Worm (Caenorhabditis elegans) whole organism, L3 larva: ENCODE measurements around the gene idpa-2.

Experiments used
- lin-39 ChIP-seq: fragments of 150-350 bp; optimal IDR thresholded peaks from 2 replicates; lab custom pipeline; 2018; ENCODE audit warnings: missing biosample characterization, missing genetic modification reagents, missing genetic modification characterization
- mdl-1 ChIP-seq: fragments of 150-350 bp; optimal IDR thresholded peaks from 2 replicates; lab custom pipeline; 2014; ENCODE audit warnings: missing biosample characterization, missing genetic modification characterization
- nhr-11 ChIP-seq: fragments of 150-350 bp; optimal IDR thresholded peaks from 2 replicates; lab custom pipeline; 2014; ENCODE audit warnings: missing biosample characterization, missing genetic modification characterization
- nhr-23 ChIP-seq: fragments of 150-350 bp; optimal IDR thresholded peaks from 2 replicates; lab custom pipeline; 2014; ENCODE audit warnings: missing biosample characterization, missing genetic modification reagents, missing genetic modification characterization
- snpc-4 ChIP-seq: fragments of 150-350 bp; optimal IDR thresholded peaks from 2 replicates; lab custom pipeline; 2014; ENCODE audit warnings: missing biosample characterization, missing genetic modification characterization
- ztf-4 ChIP-seq: fragments of 150-350 bp; optimal IDR thresholded peaks from 2 replicates; lab custom pipeline; 2014; ENCODE audit warnings: missing biosample characterization, missing genetic modification characterization

DNA sequence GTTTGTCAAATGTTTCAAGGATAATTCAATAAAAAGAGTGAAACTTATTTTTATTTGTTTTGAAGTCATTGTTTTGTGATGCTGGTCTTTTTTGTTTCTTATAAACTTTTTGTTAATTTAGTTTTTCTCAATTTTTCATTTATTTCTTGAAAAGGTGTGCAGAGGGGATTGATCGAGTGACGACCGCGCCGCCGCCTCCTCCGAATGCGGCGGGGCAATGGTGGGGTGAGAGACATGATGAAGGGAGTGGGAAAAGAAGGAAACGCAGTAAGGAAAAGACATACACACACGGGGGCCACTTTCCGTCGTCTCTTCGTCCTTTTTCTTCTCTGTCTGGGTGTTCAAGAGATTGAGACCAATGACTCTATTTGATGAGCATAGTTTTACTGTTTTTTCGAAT is 23.2 kb downstream of the idpa-2 start:
- no peak for TF ChIP-seq lin-39 (tag; lab: Kevin White, UChicago)
- TF ChIP-seq nhr-11 (tag; lab: Kevin White, UChicago) = no peak
- TF ChIP-seq nhr-23 = no peak
- no peak for TF ChIP-seq ztf-4 (tag; lab: Kevin White, UChicago)
- no peak for TF ChIP-seq snpc-4 (tag; lab: Kevin White, UChicago)
- TF ChIP-seq mdl-1 = no peak
